Worm (Caenorhabditis elegans) whole organism, late embryonic: Measurements from ENCODE around the gene dyla-1.
"Not testable (repeated sequence)": the region's sequence is repeated elsewhere in the genome, so short reads cannot be mapped to it uniquely, and the experiment has no call there.

Experiments
- K02D7.2 ChIP-seq: sonication (generic microtip); optimal IDR thresholded peaks from 2 replicates; lab custom pipeline; 2017; ENCODE audit warnings: mild to moderate bottlenecking, missing genetic modification characterization, missing compliant biosample characterization
- Y22D7AL.16 ChIP-seq: sonication (generic microtip); optimal IDR thresholded peaks from 2 replicates; lab custom pipeline; 2016; ENCODE audit warnings: missing genetic modification characterization, missing compliant biosample characterization
- ahr-1 ChIP-seq: sonication (generic microtip); optimal IDR thresholded peaks from 2 replicates; lab custom pipeline; 2016; ENCODE audit warnings: missing genetic modification characterization, missing compliant biosample characterization
- ama-1 ChIP-seq: fragments of 150-350 bp; optimal IDR thresholded peaks from 2 replicates; lab custom pipeline; 2014
- ceh-14 ChIP-seq: sonication (generic microtip); optimal IDR thresholded peaks from 2 replicates; lab custom pipeline; 2016; ENCODE audit warnings: missing genotype, missing genetic modification characterization, missing compliant biosample characterization
- ceh-18 ChIP-seq: sonication (generic microtip); optimal IDR thresholded peaks from 2 replicates; lab custom pipeline; 2016; ENCODE audit warnings: missing genetic modification characterization, missing compliant biosample characterization
- ceh-24 ChIP-seq: sonication (generic microtip); optimal IDR thresholded peaks from 2 replicates; lab custom pipeline; 2016; ENCODE audit warnings: mild to moderate bottlenecking, missing genetic modification characterization, missing compliant biosample characterization
- ceh-30 ChIP-seq: fragments of 150-350 bp; optimal IDR thresholded peaks from 2 replicates; lab custom pipeline; 2014; ENCODE audit warnings: missing biosample characterization, missing genetic modification characterization
- ceh-31 ChIP-seq: sonication (generic microtip); optimal IDR thresholded peaks from 2 replicates; lab custom pipeline; 2016; ENCODE audit warnings: missing genetic modification characterization, missing compliant biosample characterization
- ceh-34 ChIP-seq: sonication (generic microtip); optimal IDR thresholded peaks from 2 replicates; lab custom pipeline; 2016; ENCODE audit warnings: mild to moderate bottlenecking, missing genetic modification characterization, missing compliant biosample characterization
- che-1 ChIP-seq: sonication (generic microtip); optimal IDR thresholded peaks from 2 replicates; lab custom pipeline; 2016; ENCODE audit warnings: mild to moderate bottlenecking, missing genetic modification characterization, missing compliant biosample characterization
- dmd-4 ChIP-seq: sonication (generic microtip); optimal IDR thresholded peaks from 2 replicates; lab custom pipeline; 2016; ENCODE audit warnings: borderline replicate concordance, missing genetic modification characterization, missing compliant biosample characterization
- elt-2 ChIP-seq: sonication (generic microtip); optimal IDR thresholded peaks from 2 replicates; lab custom pipeline; 2016; ENCODE audit warnings: missing genetic modification reagents, missing genetic modification characterization, missing compliant biosample characterization
- elt-4 ChIP-seq: sonication (generic microtip); optimal IDR thresholded peaks from 2 replicates; lab custom pipeline; 2016; ENCODE audit warnings: missing genetic modification characterization, missing compliant biosample characterization
- ets-4 ChIP-seq: sonication (generic microtip); optimal IDR thresholded peaks from 2 replicates; lab custom pipeline; 2016; ENCODE audit warnings: missing genetic modification characterization, missing compliant biosample characterization
- fax-1 ChIP-seq: sonication (generic microtip); optimal IDR thresholded peaks from 2 replicates; lab custom pipeline; 2016; ENCODE audit warnings: missing genotype, missing genetic modification characterization, missing compliant biosample characterization
- hlh-13 ChIP-seq: fragments of 200-800 bp; sonication (Bioruptor generic); optimal IDR thresholded peaks from 2 replicates; lab custom pipeline; 2018; ENCODE audit warnings: mild to moderate bottlenecking, missing genetic modification characterization, missing compliant biosample characterization
- lin-11 ChIP-seq: fragments of 200-800 bp; sonication (Bioruptor generic); optimal IDR thresholded peaks from 2 replicates; lab custom pipeline; 2018; ENCODE audit warnings: mild to moderate bottlenecking, missing genetic modification characterization, missing compliant biosample characterization
- mec-3 ChIP-seq: sonication (generic microtip); optimal IDR thresholded peaks from 2 replicates; lab custom pipeline; 2016; ENCODE audit warnings: borderline replicate concordance, missing genetic modification characterization, missing compliant biosample characterization
- nhr-11 ChIP-seq: fragments of 150-350 bp; optimal IDR thresholded peaks from 2 replicates; lab custom pipeline; 2014; ENCODE audit warnings: missing biosample characterization, missing genetic modification characterization
- npax-4 ChIP-seq: sonication (generic microtip); optimal IDR thresholded peaks from 2 replicates; lab custom pipeline; 2016; ENCODE audit warnings: missing genetic modification characterization, missing compliant biosample characterization
- pag-3 ChIP-seq: sonication (generic microtip); optimal IDR thresholded peaks from 2 replicates; lab custom pipeline; 2016; ENCODE audit warnings: missing compliant biosample characterization, missing genetic modification characterization, borderline replicate concordance
- pax-1 ChIP-seq: fragments of 150-350 bp; optimal IDR thresholded peaks from 2 replicates; lab custom pipeline; 2014; ENCODE audit warnings: missing biosample characterization, missing genetic modification characterization
- pha-2 ChIP-seq: sonication (generic microtip); optimal IDR thresholded peaks from 2 replicates; lab custom pipeline; 2017; ENCODE audit warnings: mild to moderate bottlenecking, missing genetic modification characterization, missing compliant biosample characterization
- pqm-1 ChIP-seq: sonication (generic microtip); optimal IDR thresholded peaks from 2 replicates; lab custom pipeline; 2016; ENCODE audit warnings: missing genetic modification characterization, missing compliant biosample characterization
- pros-1 ChIP-seq: fragments of 150-350 bp; optimal IDR thresholded peaks from 2 replicates; lab custom pipeline; 2014; ENCODE audit warnings: missing biosample characterization, missing genetic modification reagents, missing genetic modification characterization
- sdc-2 ChIP-seq: sonication (generic microtip); optimal IDR thresholded peaks from 2 replicates; lab custom pipeline; 2016; ENCODE audit warnings: missing genotype, missing genetic modification characterization, missing compliant biosample characterization
- tbx-7 ChIP-seq: sonication (generic microtip); optimal IDR thresholded peaks from 2 replicates; lab custom pipeline; 2016; ENCODE audit warnings: missing genotype, missing genetic modification characterization, missing compliant biosample characterization
- unc-3 ChIP-seq, 2 experiments: fragments of 200-800 bp in 1 of 2; sonication (Bioruptor generic) in 1 of 2; sonication (generic microtip) in 1 of 2; conservative IDR thresholded peaks in 1 of 2; optimal IDR thresholded peaks in 1 of 2; 2 replicates each; pipeline versions ENCODE4 v1.3.6 to Lab custom; 2016 to 2022; ENCODE audit warnings: missing compliant biosample characterization in 2 of 2, missing genetic modification characterization in 2 of 2, missing genetic modification reagents in 1 of 2
- unc-42 ChIP-seq: sonication (generic microtip); optimal IDR thresholded peaks from 2 replicates; lab custom pipeline; 2016; ENCODE audit warnings: missing genotype, missing genetic modification characterization, missing compliant biosample characterization
- unc-86 ChIP-seq: sonication (generic microtip); optimal IDR thresholded peaks from 2 replicates; lab custom pipeline; 2016; ENCODE audit warnings: missing genetic modification characterization, missing compliant biosample characterization
- zip-5 ChIP-seq: sonication (generic microtip); optimal IDR thresholded peaks from 2 replicates; lab custom pipeline; 2016; ENCODE audit warnings: missing genetic modification characterization, missing compliant biosample characterization
- ztf-16 ChIP-seq: sonication (generic microtip); optimal IDR thresholded peaks from 2 replicates; lab custom pipeline; 2017; ENCODE audit warnings: missing genetic modification characterization, missing compliant biosample characterization

The dyla-1 gene

ce11 chrX:16834691-16835090, 6.1 kb upstream of the dyla-1 start, which contains the start of gene F41G4.13:
TSS of gene F41G4.13 (minus strand) at chrX:16834791.
- not testable (repeated sequence) for TF ChIP-seq dmd-4; sdc-2 (tag; lab: Kevin White, UChicago); ceh-31 (tag; lab: Kevin White, UChicago)
- TF ChIP-seq, all 69 proteins: peak for 0; not testable (repeated sequence) for 69

ce11 chrX:16836304-16836703, 4.5 kb upstream of the dyla-1 start, which contains the start of gene F41G4.7:
TSS of gene F41G4.7 (minus strand) at chrX:16836404.
- TF ChIP-seq ets-4 (tag; lab: Kevin White, UChicago), result no peak
- TF ChIP-seq elt-4 (tag; lab: Kevin White, UChicago), result no peak
- no peak for TF ChIP-seq fax-1
- TF ChIP-seq unc-42, result no peak
- TF ChIP-seq, all 69 proteins: peak for 0

- no peak for TF ChIP-seq zip-5 (tag; lab: Kevin White, UChicago)
- TF ChIP-seq pag-3 (tag; lab: Kevin White, UChicago), result no peak
- no peak for TF ChIP-seq ceh-24 (tag; lab: Kevin White, UChicago)
- TF ChIP-seq Y22D7AL.16 (tag; lab: Kevin White, UChicago), result no peak
- no peak for TF ChIP-seq ceh-14 (tag; lab: Kevin White, UChicago)
- TF ChIP-seq ceh-30 (tag; lab: Kevin White, UChicago), result no peak
These were observed 2.1 kb downstream of the dyla-1 start for ce11 chrX:16842935-16843334.

ce11 chrX:16844924-16845323, 4.1 kb downstream of the dyla-1 start, which contains the start of gene F41G4.8:
TSS of gene F41G4.8 (minus strand) at chrX:16845024.
- TF ChIP-seq K02D7.2 (no peak), unc-86 (no peak), pros-1 (tag; lab: Kevin White, UChicago) (no peak), hlh-13 (GFP tag; lab: Kevin White, UChicago) (no peak), ama-1 (lab: Kevin White, UChicago) (no peak), unc-3 (GFP tag; conservative IDR thresholded peaks at IDR 0.05; lab: Robert Waterston, UW) (no peak), unc-3 (tag; optimal IDR thresholded peaks at IDR 0.05; lab: Kevin White, UChicago) (no peak), pha-2 (no peak), nhr-11 (tag; lab: Kevin White, UChicago) (no peak), pqm-1 (tag; lab: Kevin White, UChicago) (no peak), ets-4 (tag; lab: Kevin White, UChicago) (no peak), dmd-4 (no peak), elt-2 (tag; lab: Kevin White, UChicago) (no peak)

ce11 chrX:16859956-16860446, 19.2 kb downstream of the dyla-1 start, which contains the start of gene T20F7.3:
TSS of gene T20F7.3 (plus strand) at chrX:16860396.
- peak; percentile 60 for TF ChIP-seq elt-2 (tag; lab: Kevin White, UChicago)
- no peak for TF ChIP-seq unc-86

- no peak for TF ChIP-seq npax-4 (tag; lab: Kevin White, UChicago)
- TF ChIP-seq pqm-1 (tag; lab: Kevin White, UChicago), result no peak
- TF ChIP-seq che-1 (tag; lab: Kevin White, UChicago), result no peak
- no peak for TF ChIP-seq pros-1 (tag; lab: Kevin White, UChicago)
- no peak for TF ChIP-seq ceh-18 (tag; lab: Kevin White, UChicago)
- no peak for TF ChIP-seq elt-4 (tag; lab: Kevin White, UChicago)
- TF ChIP-seq lin-11 (tag; lab: Kevin White, UChicago), result no peak
- TF ChIP-seq unc-3 (GFP tag; conservative IDR thresholded peaks at IDR 0.05; lab: Robert Waterston, UW), result no peak
- TF ChIP-seq unc-3 (tag; optimal IDR thresholded peaks at IDR 0.05; lab: Kevin White, UChicago), result no peak
- TF ChIP-seq ztf-16 (tag; lab: Kevin White, UChicago), result no peak
- no peak for TF ChIP-seq nhr-11 (tag; lab: Kevin White, UChicago)
- no peak for TF ChIP-seq ceh-34 (tag; lab: Kevin White, UChicago)
- no peak for TF ChIP-seq tbx-7 (tag; lab: Kevin White, UChicago)
- no peak for TF ChIP-seq ceh-24 (tag; lab: Kevin White, UChicago)
- no peak for TF ChIP-seq ahr-1 (tag; lab: Kevin White, UChicago)
- no peak for TF ChIP-seq pax-1 (tag; lab: Kevin White, UChicago)
- no peak for TF ChIP-seq mec-3 (tag; lab: Kevin White, UChicago)
These were observed 22.5 kb downstream of the dyla-1 start for ce11 chrX:16863320-16863719.
